Worm (Caenorhabditis elegans) whole organism, L1 larva: ENCODE data around the gene fkh-8.

Experiments
- elt-2 ChIP-seq: sonication (generic microtip); optimal IDR thresholded peaks from 2 replicates; lab custom pipeline; 2016; ENCODE audit warnings: missing genetic modification characterization, mild to moderate bottlenecking, inconsistent platforms, missing compliant biosample characterization, missing genetic modification reagents
- lsy-2 ChIP-seq, 2 experiments: fragments of 150-350 bp; optimal IDR thresholded peaks; 2 replicates each; lab custom pipeline; 2014; ENCODE audit warnings: missing biosample characterization in 2 of 2, missing genetic modification characterization in 2 of 2
- nhr-47 ChIP-seq: sonication (generic microtip); optimal IDR thresholded peaks from 2 replicates; lab custom pipeline; 2016; ENCODE audit warnings: mild to moderate bottlenecking, missing genetic modification characterization, moderate library complexity, missing compliant biosample characterization
- ztf-11 ChIP-seq, 2 experiments: sonication (generic microtip); optimal IDR thresholded peaks; 2 replicates each; lab custom pipeline; 2016 to 2017; ENCODE audit warnings: missing genetic modification characterization in 2 of 2, missing biosample characterization in 1 of 2, missing compliant biosample characterization in 1 of 2

DNA sequence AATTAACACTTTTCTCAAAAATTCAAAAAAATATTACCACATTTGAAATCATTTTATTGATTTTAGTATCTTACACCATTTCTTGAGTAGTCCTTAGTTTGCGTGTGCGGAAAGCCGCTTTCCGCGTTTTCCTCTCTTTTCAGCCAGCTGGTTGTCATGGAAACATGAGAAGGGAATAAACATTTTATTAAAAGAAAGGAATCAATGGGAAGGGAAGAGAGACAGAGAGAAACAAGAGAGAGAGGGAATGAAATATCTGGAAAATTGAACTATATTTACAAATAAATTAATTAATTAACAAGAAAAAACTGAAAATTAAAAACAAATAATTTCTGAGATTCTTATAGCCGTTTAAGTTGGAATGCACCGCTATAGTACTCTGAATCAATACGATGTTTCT is 28.2 kb upstream of the fkh-8 start, which contains the start of gene mks-2:
- TF ChIP-seq ztf-11 (tag; optimal IDR thresholded peaks at IDR 0.05; lab: Kevin White, UChicago) = no peak
- TF ChIP-seq elt-2 = no peak
- TF ChIP-seq lsy-2 (tag; optimal IDR thresholded peaks at IDR 0.05; lab: Kevin White, UChicago) = no peak
- TF ChIP-seq nhr-47 = no peak
